Fruit fly (Drosophila melanogaster): ENCODE data around the gene cno.

DNA sequence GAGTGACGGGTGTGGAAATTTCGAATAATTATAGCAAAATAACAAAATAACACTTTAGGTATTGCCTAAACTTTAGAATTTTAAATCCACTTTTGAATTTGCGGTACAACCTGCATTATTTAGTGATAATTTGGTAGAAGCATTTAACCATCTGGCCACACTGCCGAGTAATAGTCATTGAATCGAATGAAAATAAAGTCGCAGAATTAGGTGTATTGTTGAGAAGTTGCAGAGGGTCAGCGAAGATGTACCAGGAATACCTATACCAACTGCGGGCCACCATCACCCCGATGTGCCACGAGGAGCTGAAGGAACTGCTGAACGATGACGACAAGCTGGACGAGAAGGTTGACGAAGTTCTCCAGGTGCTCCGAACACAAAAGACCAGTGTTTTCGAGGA is 8.8 kb upstream of the cno start, which contains the start of gene Vps37B:
- TF ChIP-seq pan (optimal IDR thresholded peaks at IDR 0.05), result no peak
- TF ChIP-seq psq (optimal IDR thresholded peaks at IDR 0.05), result no peak
- no peak for TF ChIP-seq usp (GFP tag; optimal IDR thresholded peaks at IDR 0.05)
